Worm (Caenorhabditis elegans) whole organism, young adult: ENCODE results near the gene D2023.3.

Experiments used
- K12H6.12 ChIP-seq: fragments of 200-800 bp; sonication (Bioruptor generic); optimal IDR thresholded peaks from 2 replicates; lab custom pipeline; 2018; ENCODE audit warnings: mild to moderate bottlenecking, missing genetic modification characterization, missing compliant biosample characterization
- attf-5 ChIP-seq: fragments of 200-800 bp; sonication (Bioruptor generic); optimal IDR thresholded peaks from 2 replicates; lab custom pipeline; 2018; ENCODE audit warnings: mild to moderate bottlenecking, missing genetic modification characterization, missing compliant biosample characterization
- ceh-40 ChIP-seq: fragments of 200-800 bp; sonication (Bioruptor generic); IDR thresholded peaks from 2 replicates; pipeline ENCODE4 v1.3.6; 2022; ENCODE audit warnings: missing genetic modification characterization, missing compliant biosample characterization
- ets-4 ChIP-seq: fragments of 200-800 bp; sonication (Bioruptor generic); optimal IDR thresholded peaks from 2 replicates; lab custom pipeline; 2018; ENCODE audit warnings: mild to moderate bottlenecking, missing genetic modification characterization, missing compliant biosample characterization
- nfyb-1 ChIP-seq: fragments of 200-800 bp; sonication (Bioruptor generic); IDR thresholded peaks from 2 replicates; pipeline ENCODE4 v1.3.6; 2022; ENCODE audit warnings: missing genetic modification reagents, missing genetic modification characterization, missing compliant biosample characterization

ce11 chrV:11762863-11763262 lies 49.0 kb downstream of the D2023.3 start, which contains the start of gene T04F3.4:
- TF ChIP-seq K12H6.12 (tag; lab: Kevin White, UChicago) (no peak), attf-5 (GFP tag; lab: Kevin White, UChicago) (no peak), nfyb-1 (GFP tag; lab: Robert Waterston, UW) (no peak), ceh-40 (GFP tag; lab: Robert Waterston, UW) (no peak), ets-4 (GFP tag; lab: Kevin White, UChicago) (no peak)
